Fruit fly (Drosophila melanogaster): ENCODE results near the gene CG17752.
A peak's percentile ranks its signal among the peaks of the same experiment; 100 is the strongest.

CG17752 gene

DNA sequence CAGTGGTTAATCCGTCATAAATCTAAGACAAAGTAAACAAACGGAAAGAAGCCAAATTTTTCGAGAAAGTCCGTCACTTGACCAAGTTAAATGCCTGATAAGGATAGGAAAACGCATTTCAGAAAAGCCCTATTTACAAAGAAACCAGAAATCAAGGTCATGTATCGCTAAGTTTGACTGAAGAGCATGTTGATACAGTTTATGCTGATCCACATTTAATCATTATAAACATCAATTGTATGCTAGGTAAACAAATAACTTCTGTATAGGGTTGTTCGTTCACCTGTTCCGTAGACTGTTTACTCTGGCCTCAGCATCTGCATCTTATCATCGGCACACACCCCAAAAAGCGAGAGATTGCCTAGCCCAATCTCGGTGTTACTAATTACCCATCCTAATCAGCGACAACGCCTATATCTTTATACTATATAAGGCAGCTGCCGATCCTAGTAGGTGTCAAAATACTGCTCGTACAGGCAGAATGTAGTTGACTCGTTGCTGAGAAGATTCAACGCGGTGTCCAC, 2.9 kb downstream of the CG17752 start, which contains the start of gene CG16727:
Gene CG16727, plus strand, starts transcription at position 474 of the 524 bp plus-strand sequence.
- TF ChIP-seq CG13204 (GFP tag; optimal IDR thresholded peaks at IDR 0.05) (no peak), CG32121 (GFP tag; IDR thresholded peaks at IDR 0.05) (no peak), gl (tag; optimal IDR thresholded peaks at IDR 0.05) (no peak), CG34367 (tag; optimal IDR thresholded peaks at IDR 0.05) (no peak), CG8159 (tag; optimal IDR thresholded peaks at IDR 0.05) (no peak), Ets98B (GFP tag; IDR thresholded peaks at IDR 0.05) (no peak), CG12605 (GFP tag; IDR thresholded peaks at IDR 0.05) (no peak), CG10348 (GFP tag; IDR thresholded peaks at IDR 0.05) (no peak), CG4496 (GFP tag; IDR thresholded peaks at IDR 0.05) (no peak), rn (GFP tag; IDR thresholded peaks at IDR 0.05) (no peak), Snoo (tag; optimal IDR thresholded peaks at IDR 0.05) (no peak), Pif1A (GFP tag; optimal IDR thresholded peaks at IDR 0.05) (no peak), D1 (tag; optimal IDR thresholded peaks at IDR 0.05) (no peak), CG8301 (tag; optimal IDR thresholded peaks at IDR 0.05) (no peak), CG14655 (GFP tag; optimal IDR thresholded peaks at IDR 0.05) (no peak), CG9948 (tag; optimal IDR thresholded peaks at IDR 0.05) (no peak), CG15710 (tag; optimal IDR thresholded peaks at IDR 0.05) (no peak), Pif1B (GFP tag; optimal IDR thresholded peaks at IDR 0.05) (no peak)

DNA sequence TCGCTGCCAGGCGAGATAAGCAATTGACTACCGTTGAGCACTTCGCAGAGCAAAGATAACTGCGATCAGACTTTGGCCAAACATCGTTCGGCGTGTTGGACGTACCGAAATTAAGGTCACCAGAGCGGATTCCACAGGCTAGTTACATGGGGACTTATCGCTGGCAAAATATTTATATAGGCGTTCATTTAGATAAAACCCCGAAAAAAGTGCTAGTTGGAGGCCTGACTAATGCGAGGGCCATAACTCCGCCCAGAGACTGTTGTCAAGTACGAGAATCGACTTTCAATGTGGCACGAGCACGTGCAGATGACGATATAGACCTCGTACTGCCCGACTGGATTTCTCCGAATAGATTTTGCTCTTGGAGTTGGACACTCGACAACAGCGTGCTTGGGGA, 9.9 kb downstream of the CG17752 start:
- TF ChIP-seq CG10348 (GFP tag; IDR thresholded peaks at IDR 0.05) (no peak), CG32121 (GFP tag; IDR thresholded peaks at IDR 0.05) (no peak), CG4496 (GFP tag; IDR thresholded peaks at IDR 0.05) (0 out of 3 replicates have a peak, but pooled peaks have one; percentile 43), Snoo (tag; optimal IDR thresholded peaks at IDR 0.05) (no peak), CG17806 (tag; optimal IDR thresholded peaks at IDR 0.05) (no peak)

DNA sequence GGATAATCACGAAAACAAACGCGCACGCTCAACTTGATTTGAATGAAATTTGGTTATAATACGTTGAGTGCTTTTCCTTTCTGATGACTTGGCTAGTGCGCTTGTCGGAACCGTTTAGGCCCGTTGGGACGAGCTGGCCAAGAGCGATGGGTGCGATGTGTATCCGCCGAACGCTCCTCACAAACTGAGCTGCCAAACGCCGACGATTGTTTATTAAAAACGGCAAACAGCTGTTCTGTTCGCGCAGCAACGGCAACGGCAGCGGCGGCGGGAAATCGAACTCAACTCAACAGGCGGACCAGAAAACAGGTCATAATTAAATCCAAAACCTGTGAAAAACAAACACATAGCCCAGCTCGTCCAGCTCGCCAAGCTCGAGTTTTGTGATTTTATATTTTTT, 10.9 kb downstream of the CG17752 start:
- TF ChIP-seq CG17806 (tag; optimal IDR thresholded peaks at IDR 0.05): no peak
- TF ChIP-seq rn (GFP tag; IDR thresholded peaks at IDR 0.05): no peak
- TF ChIP-seq CG14655 (GFP tag; optimal IDR thresholded peaks at IDR 0.05): no peak
- no peak for TF ChIP-seq Pif1B (GFP tag; optimal IDR thresholded peaks at IDR 0.05)
- TF ChIP-seq CG9948 (tag; optimal IDR thresholded peaks at IDR 0.05): no peak
- no peak for TF ChIP-seq Snoo (tag; optimal IDR thresholded peaks at IDR 0.05)
- no peak for TF ChIP-seq CG10348 (GFP tag; IDR thresholded peaks at IDR 0.05)
- TF ChIP-seq CG15710 (tag; optimal IDR thresholded peaks at IDR 0.05): no peak
- TF ChIP-seq D1 (tag; optimal IDR thresholded peaks at IDR 0.05): no peak
- no peak for TF ChIP-seq CG8159 (tag; optimal IDR thresholded peaks at IDR 0.05)
- TF ChIP-seq EcR (GFP tag; optimal IDR thresholded peaks at IDR 0.05): no peak
- no peak for TF ChIP-seq CG34367 (tag; optimal IDR thresholded peaks at IDR 0.05)
- TF ChIP-seq CG12605 (GFP tag; IDR thresholded peaks at IDR 0.05): no peak
- TF ChIP-seq fd96Ca (GFP tag; IDR thresholded peaks at IDR 0.05): no peak
- no peak for TF ChIP-seq CG4496 (GFP tag; IDR thresholded peaks at IDR 0.05)
- no peak for TF ChIP-seq Pif1A (GFP tag; optimal IDR thresholded peaks at IDR 0.05)
- no peak for TF ChIP-seq CG32121 (GFP tag; IDR thresholded peaks at IDR 0.05)
- no peak for TF ChIP-seq CG13204 (GFP tag; optimal IDR thresholded peaks at IDR 0.05)

DNA sequence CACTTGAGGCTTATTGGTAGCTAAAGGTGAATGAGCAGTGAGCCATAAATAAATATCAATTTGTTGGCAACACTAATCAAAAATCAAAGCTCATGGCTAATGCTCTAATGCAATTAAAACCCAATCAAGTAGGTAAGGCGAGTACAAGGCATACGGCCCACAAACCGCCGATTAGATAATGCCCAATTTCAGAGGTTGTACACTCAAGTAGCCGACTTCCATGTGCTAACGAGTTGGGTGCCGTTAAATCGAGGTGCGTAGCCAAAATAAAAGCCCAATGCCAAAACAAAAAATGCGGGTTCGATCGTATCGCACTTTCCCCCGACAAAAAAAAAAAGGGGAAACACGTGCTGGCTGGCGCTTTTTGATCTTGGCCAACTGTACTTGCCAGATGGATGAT, 12.0 kb downstream of the CG17752 start:
- no peak for TF ChIP-seq CG32121 (GFP tag; IDR thresholded peaks at IDR 0.05)
- TF ChIP-seq gl (tag; optimal IDR thresholded peaks at IDR 0.05): no peak
- no peak for TF ChIP-seq CG9948 (tag; optimal IDR thresholded peaks at IDR 0.05)
- TF ChIP-seq CG4496 (GFP tag; IDR thresholded peaks at IDR 0.05): no peak
- TF ChIP-seq Pif1B (GFP tag; optimal IDR thresholded peaks at IDR 0.05): no peak
- TF ChIP-seq EcR (GFP tag; optimal IDR thresholded peaks at IDR 0.05): no peak
- no peak for TF ChIP-seq CG17806 (tag; optimal IDR thresholded peaks at IDR 0.05)
- no peak for TF ChIP-seq rn (GFP tag; IDR thresholded peaks at IDR 0.05)
- no peak for TF ChIP-seq Snoo (tag; optimal IDR thresholded peaks at IDR 0.05)
- TF ChIP-seq CG34367 (tag; optimal IDR thresholded peaks at IDR 0.05): no peak
- no peak for TF ChIP-seq CG13204 (GFP tag; optimal IDR thresholded peaks at IDR 0.05)
- no peak for TF ChIP-seq CG15710 (tag; optimal IDR thresholded peaks at IDR 0.05)
- TF ChIP-seq Ets98B (GFP tag; IDR thresholded peaks at IDR 0.05): no peak
- no peak for TF ChIP-seq D1 (tag; optimal IDR thresholded peaks at IDR 0.05)
- no peak for TF ChIP-seq CG10348 (GFP tag; IDR thresholded peaks at IDR 0.05)

DNA sequence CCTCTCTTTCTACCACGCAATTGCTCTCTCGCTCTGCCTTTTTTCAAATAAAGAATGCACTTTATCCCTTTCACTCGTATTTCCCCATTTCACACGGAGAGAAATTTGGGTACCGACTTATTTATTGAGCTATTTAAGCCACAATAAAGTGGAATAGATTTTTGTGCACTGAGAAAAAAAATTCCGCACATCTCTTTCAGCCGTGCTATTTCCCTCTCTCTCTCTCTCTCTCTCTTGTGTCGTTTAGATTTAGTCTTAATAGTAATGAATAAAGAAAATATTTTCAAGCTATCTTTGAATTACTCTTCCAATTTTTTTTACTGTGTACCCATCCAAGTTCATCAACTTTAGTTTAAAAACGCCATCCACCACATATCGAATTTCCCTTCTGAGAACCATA, 13.6 kb downstream of the CG17752 start:
- TF ChIP-seq CG17806 (tag; optimal IDR thresholded peaks at IDR 0.05): peak; percentile 57
- peak; percentile 61 for TF ChIP-seq EcR (GFP tag; optimal IDR thresholded peaks at IDR 0.05)
- peak; percentile 44; the same call in 1 of the 2 replicates for TF ChIP-seq rn (GFP tag; IDR thresholded peaks at IDR 0.05)
- TF ChIP-seq CG32121 (GFP tag; IDR thresholded peaks at IDR 0.05): peak; percentile 55
- TF ChIP-seq gl (tag; optimal IDR thresholded peaks at IDR 0.05): no peak
- peak; percentile 80 for TF ChIP-seq Pif1A (GFP tag; optimal IDR thresholded peaks at IDR 0.05)
- peak; percentile 65 for TF ChIP-seq Ets98B (GFP tag; IDR thresholded peaks at IDR 0.05)
- peak; percentile 68 for TF ChIP-seq CG8301 (tag; optimal IDR thresholded peaks at IDR 0.05)
- TF ChIP-seq CG13204 (GFP tag; optimal IDR thresholded peaks at IDR 0.05): peak; percentile 6
- peak; percentile 76 for TF ChIP-seq CG14655 (GFP tag; optimal IDR thresholded peaks at IDR 0.05)
- TF ChIP-seq fd96Ca (GFP tag; IDR thresholded peaks at IDR 0.05): peak; percentile 76
- peak; percentile 65 for TF ChIP-seq CG15710 (tag; optimal IDR thresholded peaks at IDR 0.05)
- TF ChIP-seq CG8159 (tag; optimal IDR thresholded peaks at IDR 0.05): peak; percentile 67
- peak; percentile 76 for TF ChIP-seq CG4496 (GFP tag; IDR thresholded peaks at IDR 0.05)
- TF ChIP-seq CG12605 (GFP tag; IDR thresholded peaks at IDR 0.05): peak; percentile 51; the same call in 1 of the 2 replicates
- TF ChIP-seq D1 (tag; optimal IDR thresholded peaks at IDR 0.05): no peak
- TF ChIP-seq CG10348 (GFP tag; IDR thresholded peaks at IDR 0.05): no peak
- TF ChIP-seq CG34367 (tag; optimal IDR thresholded peaks at IDR 0.05): peak; percentile 57
- TF ChIP-seq Pif1B (GFP tag; optimal IDR thresholded peaks at IDR 0.05): peak; percentile 57
- TF ChIP-seq Snoo (tag; optimal IDR thresholded peaks at IDR 0.05): peak; percentile 62
- peak; percentile 62 for TF ChIP-seq CG9948 (tag; optimal IDR thresholded peaks at IDR 0.05)

DNA sequence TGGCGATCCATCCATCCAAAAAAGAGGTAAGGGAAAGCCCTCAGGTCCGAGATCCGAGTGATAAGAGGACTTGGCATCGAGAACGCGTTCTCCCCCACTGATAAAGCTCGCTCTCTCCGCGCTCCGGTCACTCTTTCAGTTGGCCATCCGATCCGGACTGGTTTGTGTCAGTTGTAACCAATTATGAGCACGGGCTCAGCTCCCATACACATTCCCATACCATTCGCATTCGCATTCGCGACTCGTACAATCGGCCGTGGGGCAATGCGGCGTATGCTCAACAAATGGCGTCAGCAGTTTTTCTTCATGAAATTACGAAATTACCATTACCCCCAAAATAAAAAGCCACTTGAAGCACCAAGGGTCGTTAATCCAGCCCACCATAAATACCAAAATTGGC, 14.5 kb downstream of the CG17752 start:
- no peak for TF ChIP-seq EcR (GFP tag; optimal IDR thresholded peaks at IDR 0.05)
- no peak for TF ChIP-seq rn (GFP tag; IDR thresholded peaks at IDR 0.05)
- no peak for TF ChIP-seq CG32121 (GFP tag; IDR thresholded peaks at IDR 0.05)
- TF ChIP-seq gl (tag; optimal IDR thresholded peaks at IDR 0.05): no peak
- TF ChIP-seq CG10348 (GFP tag; IDR thresholded peaks at IDR 0.05): no peak
- no peak for TF ChIP-seq fd96Ca (GFP tag; IDR thresholded peaks at IDR 0.05)
- TF ChIP-seq CG4496 (GFP tag; IDR thresholded peaks at IDR 0.05): 0 out of 3 replicates have a peak, but pooled peaks have one; percentile 19

Data from whole organism, pupa.